Worm (Caenorhabditis elegans): Measurements from ENCODE around the gene clec-45.

The clec-45 gene

DNA sequence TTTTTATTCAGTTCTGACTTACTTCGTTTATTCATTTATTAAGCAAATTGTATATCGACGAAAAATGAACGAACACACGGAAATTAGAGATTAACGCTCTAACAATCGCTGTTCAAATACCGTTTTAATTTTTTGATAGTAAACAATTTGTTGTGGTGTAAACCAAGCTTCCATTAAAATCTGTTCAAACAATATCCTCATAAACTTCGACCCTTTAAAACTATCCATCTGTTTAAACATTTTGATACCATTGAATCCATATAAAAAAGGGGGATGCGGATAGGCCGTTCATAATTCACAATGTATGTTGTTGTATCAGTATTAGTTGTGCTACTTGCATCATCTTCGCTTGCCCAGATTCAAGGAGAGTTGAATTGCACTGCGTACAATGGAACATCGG, 11.4 kb upstream of the clec-45 start, which contains the start of gene F07C4.6:
F07C4.6 (plus strand) TSS at position 301 of the 400 bp plus-strand sequence.
- TF ChIP-seq him-1 (tag; optimal IDR thresholded peaks at IDR 0.05) (no peak), dao-5 (tag; optimal IDR thresholded peaks at IDR 0.05) (no peak), W03F9.2 (tag; optimal IDR thresholded peaks at IDR 0.05) (no peak)

DNA sequence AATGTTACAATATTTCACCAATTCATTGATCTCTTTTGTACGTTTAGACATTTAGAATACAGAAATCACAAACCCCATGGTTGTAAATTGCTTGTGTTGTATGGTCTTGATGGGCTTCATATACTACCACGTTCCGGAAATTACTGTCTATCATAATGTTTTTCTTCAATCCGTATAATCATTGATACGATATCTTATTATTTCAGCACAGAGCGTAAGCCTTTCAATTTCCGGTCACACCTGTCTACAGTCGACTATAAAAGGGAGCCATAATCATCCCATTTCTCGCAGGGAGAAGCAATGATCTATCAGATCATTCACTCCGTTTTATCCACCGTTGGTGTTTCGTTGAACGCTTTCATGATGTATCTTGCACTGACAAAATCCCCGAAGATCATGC, 8.4 kb upstream of the clec-45 start, which contains the start of gene srd-30:
srd-30 (plus strand) TSS at position 301 of the 400 bp plus-strand sequence.
- TF ChIP-seq him-1 (tag; optimal IDR thresholded peaks at IDR 0.05) (no peak), dao-5 (tag; optimal IDR thresholded peaks at IDR 0.05) (no peak), W03F9.2 (tag; optimal IDR thresholded peaks at IDR 0.05) (no peak)

DNA sequence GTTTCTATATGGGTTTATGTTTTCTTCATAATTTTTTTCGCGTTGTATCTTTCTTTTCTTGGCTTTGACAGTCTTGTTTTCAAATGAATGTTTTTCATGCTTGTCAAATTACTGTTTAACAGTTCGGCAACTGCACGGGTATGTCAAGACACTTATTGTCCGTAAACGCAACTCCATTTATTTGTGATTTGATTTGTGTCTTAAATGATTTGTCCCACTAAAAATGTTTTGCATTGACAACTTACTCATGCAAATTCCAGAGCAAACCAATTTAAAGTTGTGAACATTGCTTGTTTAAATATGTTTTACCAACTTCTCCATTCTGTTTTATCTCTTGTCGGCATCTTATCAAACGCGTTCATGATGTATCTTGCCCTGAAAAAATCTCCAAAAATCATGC, 6.2 kb upstream of the clec-45 start, which contains the start of gene srd-25:
srd-25 (plus strand) TSS at position 301 of the 400 bp plus-strand sequence.
- TF ChIP-seq W03F9.2 (tag; optimal IDR thresholded peaks at IDR 0.05) (no peak), dao-5 (tag; optimal IDR thresholded peaks at IDR 0.05) (no peak), him-1 (tag; optimal IDR thresholded peaks at IDR 0.05) (no peak)

DNA sequence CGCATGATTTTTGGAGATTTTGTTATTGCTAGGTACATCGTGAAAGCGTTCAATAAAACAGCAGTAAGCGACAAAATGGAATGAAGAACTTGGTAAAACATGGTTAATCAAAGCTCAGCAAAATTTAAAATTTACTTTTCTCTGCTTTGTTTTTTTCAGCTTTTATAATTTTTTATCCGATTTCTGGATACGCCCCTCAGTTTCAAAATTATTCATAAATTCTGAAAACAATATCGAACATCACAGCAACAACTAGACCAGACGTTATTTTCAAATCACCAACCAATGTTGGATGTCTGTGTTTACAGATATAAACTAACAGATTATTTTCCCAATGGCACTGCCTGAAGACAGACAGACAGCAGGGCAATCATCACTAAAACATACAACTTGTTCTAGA, 3.2 kb upstream of the clec-45 start, which contains the start of gene srd-31:
srd-31 (minus strand) TSS at position 101 of the 400 bp plus-strand sequence.
- TF ChIP-seq W03F9.2 (tag; optimal IDR thresholded peaks at IDR 0.05) = no peak
- TF ChIP-seq him-1 (tag; optimal IDR thresholded peaks at IDR 0.05) = no peak
- TF ChIP-seq dao-5 (tag; optimal IDR thresholded peaks at IDR 0.05) = no peak

DNA sequence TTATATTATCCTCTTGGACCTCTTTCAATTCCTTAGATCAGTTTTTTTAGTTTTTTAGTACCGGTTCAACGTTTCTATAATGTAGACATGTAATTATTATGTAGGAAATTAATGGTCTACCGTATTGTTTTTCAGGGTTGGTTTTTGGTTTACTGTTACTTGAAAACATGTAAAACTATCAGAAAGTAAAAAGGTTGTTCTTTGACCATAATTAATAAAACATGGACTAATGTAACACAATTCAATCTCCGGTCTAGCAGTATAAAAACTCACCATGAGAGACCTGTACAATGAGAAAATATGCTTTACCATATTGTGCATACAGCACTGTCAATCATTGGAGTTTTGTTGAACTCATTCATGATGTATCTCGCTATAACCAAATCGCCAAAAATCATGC, 2.4 kb upstream of the clec-45 start, which contains the start of gene srd-29:
srd-29 (plus strand) TSS at position 301 of the 400 bp plus-strand sequence.
- no peak for TF ChIP-seq W03F9.2 (tag; optimal IDR thresholded peaks at IDR 0.05)

DNA sequence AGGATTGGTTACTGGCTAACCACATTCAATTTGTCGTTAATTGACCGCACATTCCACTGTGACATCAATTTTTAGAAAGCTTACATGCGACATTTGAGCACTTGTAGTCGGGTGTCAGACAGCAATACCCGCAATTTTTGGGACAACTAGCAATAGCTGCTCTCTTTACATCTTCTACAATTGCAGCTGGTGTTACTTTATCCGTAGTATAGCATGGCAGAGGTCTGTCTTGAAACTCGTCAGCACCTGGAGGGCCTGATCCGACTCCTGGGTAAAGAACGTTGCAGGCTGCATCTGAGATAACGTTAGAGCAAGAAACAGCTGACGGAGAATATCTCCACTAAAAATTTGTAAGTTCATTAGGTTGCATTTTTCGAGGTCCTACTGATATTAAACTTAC, 1.5 kb downstream of the clec-45 start:
- TF ChIP-seq him-1 (tag; optimal IDR thresholded peaks at IDR 0.05) (no peak), W03F9.2 (tag; optimal IDR thresholded peaks at IDR 0.05) (no peak), dao-5 (tag; optimal IDR thresholded peaks at IDR 0.05) (no peak)

DNA sequence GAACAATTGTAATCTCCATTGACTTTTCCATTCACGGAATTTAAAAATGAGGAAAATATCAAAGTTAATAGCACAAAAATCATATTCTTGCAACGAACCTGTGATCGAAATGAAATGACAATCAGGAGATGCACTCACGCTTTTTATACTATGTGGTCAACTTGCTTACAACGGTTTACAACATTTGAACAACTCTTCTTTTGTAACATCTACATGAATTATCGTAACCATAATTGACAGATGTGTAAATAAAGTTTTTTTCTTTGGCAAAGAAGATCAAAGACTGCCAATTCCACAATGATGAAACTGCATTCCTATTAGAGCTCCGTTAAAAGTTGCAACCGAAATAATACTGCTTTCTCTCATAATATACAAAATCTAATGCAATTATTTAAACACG, 1.9 kb downstream of the clec-45 start, which contains the start of gene F07C4.10:
F07C4.10 (minus strand) TSS at position 101 of the 400 bp plus-strand sequence.
- no peak for TF ChIP-seq W03F9.2 (tag; optimal IDR thresholded peaks at IDR 0.05)
- TF ChIP-seq dao-5 (tag; optimal IDR thresholded peaks at IDR 0.05) = no peak
- no peak for TF ChIP-seq him-1 (tag; optimal IDR thresholded peaks at IDR 0.05)

DNA sequence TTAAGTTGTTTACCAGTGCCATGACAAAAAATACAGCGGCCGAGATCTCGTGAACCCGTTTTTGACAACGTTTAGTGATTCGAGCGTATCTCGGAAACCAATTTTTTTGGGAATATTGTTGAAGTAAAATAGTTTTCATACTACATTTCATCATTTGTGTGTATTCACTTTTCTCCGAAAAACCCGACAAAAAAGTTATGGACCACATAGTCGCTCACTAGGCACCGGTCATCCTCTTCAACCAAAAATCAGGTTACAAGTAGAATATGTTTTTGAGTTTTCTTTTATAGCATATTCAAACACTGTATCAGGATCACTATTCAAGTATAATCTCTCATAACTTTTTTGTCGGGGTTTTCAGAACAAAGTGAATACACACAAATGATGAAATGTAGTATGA, 3.8 kb downstream of the clec-45 start:
- TF ChIP-seq dao-5 (tag; optimal IDR thresholded peaks at IDR 0.05) (no peak), W03F9.2 (tag; optimal IDR thresholded peaks at IDR 0.05) (no peak), him-1 (tag; optimal IDR thresholded peaks at IDR 0.05) (no peak)

DNA sequence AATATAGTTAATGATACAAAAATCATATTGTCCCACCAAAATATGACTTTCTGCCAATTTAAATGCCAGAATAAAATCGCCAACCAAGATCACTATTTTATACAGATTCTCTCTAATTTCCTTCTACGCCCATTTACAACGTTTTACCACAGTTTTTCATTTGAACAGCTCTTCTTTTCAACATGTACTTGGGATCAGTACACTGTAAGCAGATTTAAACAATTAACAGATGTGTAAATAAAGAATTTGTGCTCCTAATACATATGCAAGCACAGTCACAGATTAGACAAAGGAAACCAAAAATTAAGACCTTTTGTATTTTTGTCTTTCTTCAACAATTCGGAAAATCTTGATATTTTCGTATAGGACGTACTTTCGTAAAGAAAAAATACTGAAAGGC, 5.5 kb downstream of the clec-45 start, which contains the start of gene F07C4.11:
F07C4.11 (minus strand) TSS at position 101 of the 400 bp plus-strand sequence.
- no peak for TF ChIP-seq him-1 (tag; optimal IDR thresholded peaks at IDR 0.05)

DNA sequence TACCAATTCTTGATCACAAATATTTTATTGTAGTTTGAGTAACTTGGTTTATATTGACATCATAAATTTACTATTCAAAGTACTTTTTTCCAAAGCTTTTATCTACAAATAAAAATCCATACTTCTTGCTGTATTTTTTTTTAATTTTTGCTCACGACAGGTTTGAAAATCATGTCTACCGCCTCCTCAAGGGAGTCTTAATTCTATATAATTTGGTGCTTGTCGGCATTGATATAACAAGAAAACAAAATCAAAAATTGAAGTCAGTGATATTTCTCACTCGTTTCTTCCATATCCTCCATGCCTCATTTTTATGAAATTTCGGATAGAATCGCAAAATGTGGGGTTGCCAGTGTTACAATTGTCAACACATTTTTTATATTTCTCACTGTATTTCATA, 7.6 kb downstream of the clec-45 start, which contains the start of gene str-47:
str-47 (plus strand) TSS at position 301 of the 400 bp plus-strand sequence.
- TF ChIP-seq W03F9.2 (tag; optimal IDR thresholded peaks at IDR 0.05) = no peak
- TF ChIP-seq him-1 (tag; optimal IDR thresholded peaks at IDR 0.05) = no peak
- no peak for TF ChIP-seq dao-5 (tag; optimal IDR thresholded peaks at IDR 0.05)

DNA sequence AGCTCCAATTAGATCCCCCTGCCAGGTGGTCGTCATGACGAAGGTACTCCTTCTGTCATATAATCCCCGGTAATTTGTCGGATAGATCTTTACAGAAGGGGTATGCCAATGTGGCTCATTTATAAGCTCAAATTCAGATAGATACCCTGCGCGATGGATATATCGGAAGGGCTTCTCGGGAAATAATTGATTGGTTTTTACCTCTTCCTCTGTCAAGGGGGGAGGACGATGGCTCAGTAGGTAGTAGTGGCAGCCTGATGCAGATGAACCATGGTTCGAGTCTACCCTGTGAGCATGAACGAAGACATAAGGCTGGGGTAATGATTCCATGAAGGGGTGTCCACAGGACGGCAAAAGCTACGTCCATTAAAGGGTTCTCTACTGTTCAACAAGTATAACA, 9.2 kb downstream of the clec-45 start:
- TF ChIP-seq W03F9.2 (tag; optimal IDR thresholded peaks at IDR 0.05) (no peak), dao-5 (tag; optimal IDR thresholded peaks at IDR 0.05) (no peak), him-1 (tag; optimal IDR thresholded peaks at IDR 0.05) (no peak)

DNA sequence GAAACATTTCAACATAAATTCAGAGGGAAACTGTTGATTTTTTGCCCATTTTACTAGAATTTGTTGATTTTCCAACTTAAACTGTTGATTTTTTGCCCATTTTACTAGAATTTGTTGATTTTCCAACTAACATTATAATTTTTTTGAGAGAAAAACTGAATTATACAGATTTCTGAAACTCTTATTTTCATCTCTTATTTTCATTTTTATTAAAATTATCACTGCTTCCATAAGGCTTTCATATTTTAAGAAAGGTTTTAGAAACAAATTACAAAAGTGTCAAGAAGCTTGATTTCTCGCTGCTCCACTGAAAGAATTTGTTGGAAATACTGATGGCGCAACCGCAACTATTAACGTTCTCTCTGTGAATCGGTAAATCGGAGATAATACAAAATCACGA, 12.1 kb downstream of the clec-45 start:
- no peak for TF ChIP-seq dao-5 (tag; optimal IDR thresholded peaks at IDR 0.05)
- TF ChIP-seq him-1 (tag; optimal IDR thresholded peaks at IDR 0.05) = no peak
- TF ChIP-seq W03F9.2 (tag; optimal IDR thresholded peaks at IDR 0.05) = no peak

DNA sequence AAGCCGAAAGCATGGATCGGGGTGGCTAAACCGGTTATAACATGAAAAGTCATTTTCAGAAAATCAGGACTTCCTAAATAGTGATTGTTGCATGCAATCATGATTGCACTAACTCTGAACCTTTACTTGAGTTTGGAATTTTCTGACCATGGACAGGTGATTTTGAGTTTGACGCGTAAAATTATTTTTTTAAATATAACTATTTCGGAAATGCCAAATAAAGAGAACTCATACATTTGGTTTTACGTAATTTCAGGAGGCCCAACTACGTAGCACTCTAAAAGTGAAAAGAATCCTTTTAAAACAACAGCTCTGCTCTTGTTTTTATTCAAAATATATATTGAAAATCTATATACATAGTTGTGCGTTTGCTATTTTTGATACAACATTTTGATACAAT, 13.9 kb downstream of the clec-45 start, which contains the start of gene srh-234:
srh-234 (minus strand) TSS at position 101 of the 400 bp plus-strand sequence.
- TF ChIP-seq W03F9.2 (tag; optimal IDR thresholded peaks at IDR 0.05) (no peak), dao-5 (tag; optimal IDR thresholded peaks at IDR 0.05) (no peak), him-1 (tag; optimal IDR thresholded peaks at IDR 0.05) (no peak)

DNA sequence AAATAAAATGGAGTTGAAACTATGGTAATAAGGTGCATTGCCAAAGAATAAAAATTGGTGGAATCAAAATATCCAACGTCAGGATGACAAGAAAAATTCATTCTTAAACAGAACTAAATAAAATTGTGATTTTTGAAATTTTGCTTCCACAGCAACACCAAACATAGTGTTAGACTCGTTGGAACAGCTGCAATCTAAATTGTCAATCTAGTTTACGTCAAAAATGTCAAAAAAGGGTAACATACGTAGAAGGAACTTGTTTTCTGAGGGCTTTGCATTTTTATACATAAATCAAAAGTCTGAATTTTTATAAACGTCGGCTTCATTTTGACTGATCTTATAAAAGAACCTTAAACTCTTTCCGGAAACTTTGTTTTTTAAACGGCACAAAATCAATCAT, 15.7 kb downstream of the clec-45 start, which contains the start of gene srh-200:
srh-200 (minus strand) TSS at position 101 of the 400 bp plus-strand sequence.
- TF ChIP-seq him-1 (tag; optimal IDR thresholded peaks at IDR 0.05) = no peak

DNA sequence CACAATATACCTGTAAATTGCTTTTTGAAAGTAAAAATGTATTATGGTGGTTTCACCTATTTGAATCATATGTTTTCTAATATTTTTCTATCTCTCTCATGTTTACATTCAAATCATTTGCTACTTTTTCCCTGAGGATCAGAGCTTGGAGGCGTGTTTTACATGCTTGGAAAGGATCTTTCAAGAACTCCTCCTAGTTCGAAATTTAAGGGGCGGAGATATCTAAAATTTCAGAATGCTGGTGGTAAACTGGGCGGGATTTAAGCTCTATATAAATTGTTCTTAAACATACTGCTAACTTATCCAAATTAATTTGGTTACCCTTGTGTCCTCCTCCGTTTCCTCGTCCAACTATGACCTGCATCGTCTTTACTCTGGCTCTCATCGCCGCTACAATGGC, 30.0 kb downstream of the clec-45 start, which contains the start of gene C12D5.5:
C12D5.5 (plus strand) TSS at position 301 of the 400 bp plus-strand sequence.
- TF ChIP-seq dao-5 (tag; optimal IDR thresholded peaks at IDR 0.05) = no peak
